Worm (Caenorhabditis elegans) whole organism, midembryonic: Measurements from ENCODE around the gene str-181.

Experiments
- T22C8.4 ChIP-seq: fragments of 200-800 bp; sonication (Bioruptor generic); IDR thresholded peaks from 2 replicates; pipeline ENCODE4 v1.3.6; 2022; ENCODE audit warnings: missing genetic modification characterization, missing compliant biosample characterization
- cog-1 ChIP-seq: sonication (generic microtip); optimal IDR thresholded peaks from 2 replicates; lab custom pipeline; 2016; ENCODE audit warnings: missing genetic modification characterization, missing compliant biosample characterization
- flt-1 ChIP-seq: fragments of 200-800 bp; sonication (Bioruptor generic); IDR thresholded peaks from 2 replicates; pipeline ENCODE4 v1.3.6; 2022; ENCODE audit warnings: missing genetic modification characterization, missing compliant biosample characterization
- klf-2 ChIP-seq: fragments of 200-800 bp; sonication (Bioruptor generic); conservative IDR thresholded peaks from 2 replicates; pipeline ENCODE4 v1.3.6; 2022; ENCODE audit warnings: missing genetic modification reagents, missing genetic modification characterization, missing compliant biosample characterization
- med-1 ChIP-seq: sonication (generic microtip); optimal IDR thresholded peaks from 2 replicates; lab custom pipeline; 2017; ENCODE audit warnings: missing genetic modification characterization, mild to moderate bottlenecking, missing compliant biosample characterization, antibody characterized with exemption, missing genetic modification reagents; ENCODE audit not compliant: insufficient read depth
- tab-1 ChIP-seq: fragments of 200-800 bp; sonication (Bioruptor generic); IDR thresholded peaks from 2 replicates; pipeline ENCODE4 v1.3.6; 2022; ENCODE audit warnings: missing genetic modification characterization, missing compliant biosample characterization
- ztf-29 ChIP-seq: fragments of 200-800 bp; sonication (Bioruptor generic); IDR thresholded peaks from 2 replicates; pipeline ENCODE4 v1.3.6; 2022; ENCODE audit warnings: missing genetic modification reagents, missing genetic modification characterization, missing compliant biosample characterization

ce11 chrV:12683205-12683604 lies 35.3 kb downstream of the str-181 start:
- TF ChIP-seq T22C8.4 (GFP tag; lab: Robert Waterston, UW), result no peak
- TF ChIP-seq cog-1 (tag; lab: Kevin White, UChicago), result no peak
- TF ChIP-seq med-1 (GFP tag; lab: Kevin White, UChicago), result no peak
- TF ChIP-seq flt-1 (GFP tag; lab: Robert Waterston, UW), result no peak
- no peak for TF ChIP-seq tab-1
- TF ChIP-seq klf-2 (GFP tag; lab: Robert Waterston, UW), result no peak
- no peak for TF ChIP-seq ztf-29 (GFP tag; lab: Robert Waterston, UW)
